Fruit fly (Drosophila melanogaster) whole organism, embryonic: ENCODE measurements around the gene CG33158.

Experiments used
- CG15601 ChIP-seq: fragments of 200-800 bp; sonication (Bioruptor generic); optimal IDR thresholded peaks from 3 replicates; lab custom pipeline; 2019; ENCODE audit warnings: missing biosample characterization, mild to moderate bottlenecking, missing genetic modification characterization, moderate library complexity
- CG16815 ChIP-seq: fragments of 200-800 bp; sonication (Bioruptor generic); optimal IDR thresholded peaks from 3 replicates; lab custom pipeline; 2017; ENCODE audit warnings: missing biosample characterization, mild to moderate bottlenecking, missing genetic modification characterization
- CG7839 ChIP-seq: fragments of 200-800 bp; sonication (Bioruptor generic); optimal IDR thresholded peaks from 3 replicates; lab custom pipeline; 2018; ENCODE audit warnings: missing biosample characterization, mild to moderate bottlenecking, missing genetic modification characterization, moderate library complexity
- Hr39 ChIP-seq: fragments of >200 bp; optimal IDR thresholded peaks from 2 replicates; lab custom pipeline; 2017
- cg ChIP-seq: fragments of 200-800 bp; sonication (Bioruptor generic); optimal IDR thresholded peaks from 3 replicates; lab custom pipeline; 2019; ENCODE audit warnings: missing biosample characterization, mild to moderate bottlenecking, missing genetic modification characterization, moderate library complexity
- unc-4 ChIP-seq: fragments of 200-800 bp; sonication (Bioruptor generic); IDR thresholded peaks from 2 replicates; pipeline ENCODE4 v1.3.6; 2022; ENCODE audit warnings: missing biosample characterization, missing genetic modification characterization; ENCODE audit not compliant: partially characterized antibody

DNA sequence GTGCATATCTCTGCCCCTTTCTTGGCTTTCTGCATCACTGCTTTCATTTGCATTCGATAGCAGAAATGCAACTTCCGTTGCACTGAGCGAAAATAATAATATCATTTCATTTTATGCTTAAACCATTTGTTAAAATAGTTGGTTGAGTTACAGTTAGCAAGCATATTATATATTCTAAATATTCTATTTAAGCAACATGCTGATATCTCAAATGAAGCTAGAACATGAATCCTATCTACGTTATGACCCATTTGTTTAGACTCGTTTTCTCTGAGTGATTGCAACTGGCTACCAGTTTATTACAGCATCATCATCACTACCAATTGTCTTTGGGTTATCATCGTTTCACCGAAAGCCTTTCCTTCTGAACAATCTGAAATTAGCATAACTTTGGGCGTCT, 23.2 kb downstream of the CG33158 start:
- TF ChIP-seq CG16815 (GFP tag; lab: Kevin White, UChicago) (no peak), unc-4 (GFP tag; lab: Robert Waterston, UW) (no peak), Hr39 (lab: Kevin White, UChicago) (no peak), cg (GFP tag; lab: Kevin White, UChicago) (no peak), CG15601 (tag; lab: Kevin White, UChicago) (no peak), CG7839 (tag; lab: Kevin White, UChicago) (no peak)
